Worm (Caenorhabditis elegans): ENCODE results near the gene cct-5.

ce11 chrIII:4470793-4471192, 37.1 kb downstream of the cct-5 start:
- TF ChIP-seq nhr-23 (tag; optimal IDR thresholded peaks at IDR 0.05), result no peak
- no peak for TF ChIP-seq nhr-12 (tag; optimal IDR thresholded peaks at IDR 0.05)
- TF ChIP-seq lin-39 (tag; optimal IDR thresholded peaks at IDR 0.05), result no peak
- no peak for TF ChIP-seq egl-27 (tag; optimal IDR thresholded peaks at IDR 0.05)
- TF ChIP-seq mab-5 (tag; optimal IDR thresholded peaks at IDR 0.05), result no peak
- TF ChIP-seq snpc-4 (tag; optimal IDR thresholded peaks at IDR 0.05), result no peak
- TF ChIP-seq nhr-237 (tag; optimal IDR thresholded peaks at IDR 0.05), result no peak
- no peak for TF ChIP-seq elt-1 (tag; optimal IDR thresholded peaks at IDR 0.05)
- peak; percentile 52 for TF ChIP-seq unc-55 (GFP tag; optimal IDR thresholded peaks at IDR 0.05)
- TF ChIP-seq ceh-82 (tag; optimal IDR thresholded peaks at IDR 0.05), result no peak
- TF ChIP-seq dmd-4 (tag; optimal IDR thresholded peaks at IDR 0.05), result no peak
